Fruit fly (Drosophila melanogaster): ENCODE measurements around the gene Fer1.

Gene Fer1

DNA sequence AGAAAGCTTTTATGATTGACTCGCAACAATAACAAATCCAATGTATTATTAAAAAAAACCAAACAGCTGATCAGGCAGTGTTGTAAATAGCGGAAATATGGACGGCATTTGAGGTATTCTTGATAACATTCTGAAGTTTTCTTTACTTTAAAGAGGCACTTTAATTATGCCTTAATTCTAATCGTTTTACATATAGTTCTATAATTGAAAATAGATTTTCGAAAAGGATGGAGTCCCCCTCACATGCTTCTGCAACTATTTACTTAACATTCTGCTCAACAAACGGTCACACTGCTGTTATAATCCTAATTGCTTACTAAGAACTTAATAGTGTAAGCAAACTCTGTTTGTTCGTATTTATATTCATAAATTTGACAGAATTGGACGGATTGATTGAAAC lies 8.0 kb upstream of the Fer1 start, which contains the start of gene CG10068 (continued):
- TF ChIP-seq cg (GFP tag; optimal IDR thresholded peaks at IDR 0.05) (no peak), dm (GFP tag; optimal IDR thresholded peaks at IDR 0.05) (peak; percentile 62), Dref (GFP tag; IDR thresholded peaks at IDR 0.05) (no peak), Mes4 (GFP tag; optimal IDR thresholded peaks at IDR 0.05) (peak; percentile 85), ewg (GFP tag; optimal IDR thresholded peaks at IDR 0.05) (peak; percentile 78), cwo (GFP tag; optimal IDR thresholded peaks at IDR 0.05) (peak; percentile 83), Fer1 (GFP tag; optimal IDR thresholded peaks at IDR 0.05) (peak; percentile 84), crp (GFP tag; optimal IDR thresholded peaks at IDR 0.05) (peak; percentile 94 to 96), CG7271 (tag; optimal IDR thresholded peaks at IDR 0.05) (peak; percentile 92), tgo (GFP tag; IDR thresholded peaks at IDR 0.05) (peak; percentile 92), nerfin-1 (tag; optimal IDR thresholded peaks at IDR 0.05) (peak; percentile 80), CG13424 (tag; optimal IDR thresholded peaks at IDR 0.05) (peak; percentile 88), tap (tag; optimal IDR thresholded peaks at IDR 0.05) (peak; percentile 77), trem (tag; optimal IDR thresholded peaks at IDR 0.05) (peak; percentile 93), fru (optimal IDR thresholded peaks at IDR 0.05) (no peak), br (optimal IDR thresholded peaks at IDR 0.05) (no peak), corto (GFP tag; optimal IDR thresholded peaks at IDR 0.05) (peak; percentile 45), org-1 (GFP tag; optimal IDR thresholded peaks at IDR 0.05) (peak; percentile 73), CG12219 (GFP tag; optimal IDR thresholded peaks at IDR 0.05) (peak; percentile 79), CG16779 (GFP tag; IDR thresholded peaks at IDR 0.05) (peak; percentile 80; the same call in 1 of the 2 replicates), sima (GFP tag; optimal IDR thresholded peaks at IDR 0.05) (peak; percentile 22), pfk (GFP tag; optimal IDR thresholded peaks at IDR 0.05) (no peak), usp (GFP tag; optimal IDR thresholded peaks at IDR 0.05) (no peak), stc (GFP tag; IDR thresholded peaks at IDR 0.05) (peak; percentile 91), kni (GFP tag; optimal IDR thresholded peaks at IDR 0.05) (peak; percentile 61), btn (GFP tag; optimal IDR thresholded peaks at IDR 0.05) (peak; percentile 85), trh (GFP tag; optimal IDR thresholded peaks at IDR 0.05) (peak; percentile 68), CG10267 (tag; optimal IDR thresholded peaks at IDR 0.05) (peak; percentile 99), Asciz (GFP tag; optimal IDR thresholded peaks at IDR 0.05) (peak; percentile 84), Dip2 (GFP tag; IDR thresholded peaks at IDR 0.05) (peak; percentile 40; the same call in 1 of the 2 replicates), zfh2 (GFP tag; optimal IDR thresholded peaks at IDR 0.05) (peak; percentile 83), unpg (GFP tag; optimal IDR thresholded peaks at IDR 0.05) (peak; percentile 93), CG7963 (GFP tag; IDR thresholded peaks at IDR 0.05; ENCODE audit: partially characterized antibody) (no peak), pum (GFP tag; optimal IDR thresholded peaks at IDR 0.05) (peak; percentile 85), CG17385 (GFP tag; optimal IDR thresholded peaks at IDR 0.05) (peak; percentile 84), gsb (GFP tag; IDR thresholded peaks at IDR 0.05) (peak; percentile 76), slou (GFP tag; optimal IDR thresholded peaks at IDR 0.05) (peak; percentile 67), lbe (GFP tag; optimal IDR thresholded peaks at IDR 0.05) (peak; percentile 81), nau (GFP tag; optimal IDR thresholded peaks at IDR 0.05) (peak; percentile 84), luna (GFP tag; optimal IDR thresholded peaks at IDR 0.05) (peak; percentile 52), CG17359 (tag; optimal IDR thresholded peaks at IDR 0.05) (peak; percentile 90), CG11247 (GFP tag; IDR thresholded peaks at IDR 0.05) (peak; percentile 85), rib (GFP tag; IDR thresholded peaks at IDR 0.05) (peak; percentile 64; the same call in 1 of the 2 replicates), CG8290 (GFP tag; optimal IDR thresholded peaks at IDR 0.05) (peak; percentile 94), CG8290 (tag; optimal IDR thresholded peaks at IDR 0.05) (peak; percentile 73 to 86), Lim3 (GFP tag; IDR thresholded peaks at IDR 0.05) (peak; percentile 50; the same call in 1 of the 2 replicates), Hsf (GFP tag; optimal IDR thresholded peaks at IDR 0.05) (peak; percentile 90), exex (tag; optimal IDR thresholded peaks at IDR 0.05) (peak; percentile 85), CG4617 (GFP tag; optimal IDR thresholded peaks at IDR 0.05; ENCODE audit: borderline replicate concordance) (peak; percentile 78), seq (GFP tag; IDR thresholded peaks at IDR 0.05) (peak; percentile 91), Jarid2 (GFP tag; optimal IDR thresholded peaks at IDR 0.05) (peak; percentile 29)

Data from whole organism, embryonic.